Worm (Caenorhabditis elegans): ENCODE data around the gene ZC239.16.
"Not testable (repeated sequence)": the region's sequence is repeated elsewhere in the genome, so short reads cannot be mapped to it uniquely, and the experiment has no call there.

Gene ZC239.16

DNA sequence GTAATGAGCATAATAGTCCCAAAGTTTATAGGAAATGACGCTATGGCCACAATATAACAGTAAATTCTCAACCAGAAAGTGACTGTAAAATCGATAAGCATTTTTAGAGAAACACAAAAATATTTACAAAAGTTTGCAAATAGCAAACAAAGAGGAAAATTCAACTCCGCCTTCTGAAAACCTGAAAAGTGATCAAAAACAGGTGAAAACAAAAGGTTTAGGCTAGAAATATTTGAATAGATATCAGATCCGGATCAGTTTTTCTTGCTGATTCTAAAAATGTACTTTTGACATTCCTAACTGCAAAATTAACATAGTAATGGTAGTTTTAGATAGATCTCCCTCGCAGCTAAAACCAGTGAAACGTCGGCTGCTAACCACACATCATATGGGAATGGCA lies 26.1 kb downstream of the ZC239.16 start, which contains the start of gene sri-51:
Gene sri-51 (minus strand): TSS at position 101 of the 400 bp plus-strand sequence.
- TF ChIP-seq nhr-6 (tag; optimal IDR thresholded peaks at IDR 0.05): no peak
- no peak for TF ChIP-seq unc-62 (GFP tag; optimal IDR thresholded peaks at IDR 0.05)
- TF ChIP-seq nhr-10 (tag; optimal IDR thresholded peaks at IDR 0.05): no peak
- TF ChIP-seq nhr-12 (tag; optimal IDR thresholded peaks at IDR 0.05): no peak
- no peak for TF ChIP-seq peb-1 (tag; optimal IDR thresholded peaks at IDR 0.05)
- no peak for TF ChIP-seq Y55F3AM.14 (GFP tag; optimal IDR thresholded peaks at IDR 0.05)
- TF ChIP-seq nhr-237 (tag; optimal IDR thresholded peaks at IDR 0.05): no peak
- no peak for TF ChIP-seq crh-2 (tag; optimal IDR thresholded peaks at IDR 0.05)
- TF ChIP-seq lin-11 (tag; optimal IDR thresholded peaks at IDR 0.05): no peak
- TF ChIP-seq elt-1 (tag; optimal IDR thresholded peaks at IDR 0.05): no peak
- no peak for TF ChIP-seq elt-3 (tag; optimal IDR thresholded peaks at IDR 0.05)
- TF ChIP-seq sma-3 (GFP tag; optimal IDR thresholded peaks at IDR 0.05): no peak
- no peak for TF ChIP-seq sem-4 (tag; optimal IDR thresholded peaks at IDR 0.05)
- TF ChIP-seq dmd-4 (tag; optimal IDR thresholded peaks at IDR 0.05): no peak
- no peak for TF ChIP-seq gmeb-1 (tag; optimal IDR thresholded peaks at IDR 0.05)
- TF ChIP-seq F13H6.1 (tag; optimal IDR thresholded peaks at IDR 0.05): no peak

DNA sequence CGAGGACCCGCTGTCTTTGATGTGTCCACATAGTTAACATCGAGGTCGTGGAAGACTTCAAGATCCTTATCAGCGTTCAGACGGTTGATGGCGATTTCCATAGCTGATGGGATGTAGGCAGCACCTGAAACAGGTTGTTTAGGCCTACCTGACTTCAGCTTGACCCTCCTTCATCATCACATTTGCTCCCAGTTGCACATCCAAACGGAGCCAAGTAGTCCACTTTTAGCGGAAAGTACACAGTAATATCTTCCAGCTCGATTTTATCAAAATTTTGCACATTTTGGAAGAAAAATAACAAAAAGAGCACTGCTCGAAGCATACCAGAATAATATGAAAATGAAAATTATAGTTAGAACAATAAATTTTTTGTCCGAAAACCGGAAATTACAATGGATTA lies 28.2 kb downstream of the ZC239.16 start, which contains the start of gene gcy-15:
Gene gcy-15 (minus strand): TSS at position 101 of the 400 bp plus-strand sequence.
- no peak for TF ChIP-seq ceh-82 (tag; optimal IDR thresholded peaks at IDR 0.05)
- TF ChIP-seq lin-11 (tag; optimal IDR thresholded peaks at IDR 0.05): no peak
- no peak for TF ChIP-seq F13H6.1 (tag; optimal IDR thresholded peaks at IDR 0.05)
- no peak for TF ChIP-seq nhr-77 (tag; optimal IDR thresholded peaks at IDR 0.05)
- no peak for TF ChIP-seq nhr-12 (tag; optimal IDR thresholded peaks at IDR 0.05)
- no peak for TF ChIP-seq nhr-11 (tag; optimal IDR thresholded peaks at IDR 0.05)
- TF ChIP-seq Y55F3AM.14 (GFP tag; optimal IDR thresholded peaks at IDR 0.05): no peak
- TF ChIP-seq aly-2 (tag; optimal IDR thresholded peaks at IDR 0.05): no peak
- TF ChIP-seq mbf-1 (tag; optimal IDR thresholded peaks at IDR 0.05): no peak
- TF ChIP-seq sem-4 (tag; optimal IDR thresholded peaks at IDR 0.05): no peak
- no peak for TF ChIP-seq ama-1 (optimal IDR thresholded peaks at IDR 0.05)
- TF ChIP-seq zag-1 (tag; optimal IDR thresholded peaks at IDR 0.05): no peak
- TF ChIP-seq nhr-6 (tag; optimal IDR thresholded peaks at IDR 0.05): no peak

DNA sequence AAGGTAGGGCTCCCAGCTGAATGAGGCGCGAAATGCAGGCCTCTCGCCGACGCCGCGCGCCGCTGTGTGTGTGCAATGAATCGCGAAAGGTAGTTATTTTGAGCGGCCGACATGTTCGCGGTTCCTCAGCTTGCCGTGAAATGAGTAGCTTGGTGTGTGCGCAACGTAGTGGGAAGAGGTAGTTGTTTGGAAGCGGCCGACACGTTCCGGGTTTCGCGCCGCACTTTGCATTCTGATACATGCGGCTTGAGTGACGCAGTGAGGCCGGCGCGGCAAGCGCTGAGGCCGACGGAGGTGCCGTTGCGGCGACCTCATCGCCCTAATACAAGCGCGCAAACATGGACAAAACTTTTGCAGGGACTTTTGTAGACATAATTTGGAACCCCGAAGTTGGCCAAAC lies 29.4 kb downstream of the ZC239.16 start:
- no peak for TF ChIP-seq nhr-10 (tag; optimal IDR thresholded peaks at IDR 0.05)
- no peak for TF ChIP-seq lsy-2 (tag; optimal IDR thresholded peaks at IDR 0.05)
- no peak for TF ChIP-seq snpc-4 (tag; optimal IDR thresholded peaks at IDR 0.05)
- TF ChIP-seq F13H6.1 (tag; optimal IDR thresholded peaks at IDR 0.05): no peak
- TF ChIP-seq nhr-12 (tag; optimal IDR thresholded peaks at IDR 0.05): no peak
- no peak for TF ChIP-seq alr-1 (tag; optimal IDR thresholded peaks at IDR 0.05)

DNA sequence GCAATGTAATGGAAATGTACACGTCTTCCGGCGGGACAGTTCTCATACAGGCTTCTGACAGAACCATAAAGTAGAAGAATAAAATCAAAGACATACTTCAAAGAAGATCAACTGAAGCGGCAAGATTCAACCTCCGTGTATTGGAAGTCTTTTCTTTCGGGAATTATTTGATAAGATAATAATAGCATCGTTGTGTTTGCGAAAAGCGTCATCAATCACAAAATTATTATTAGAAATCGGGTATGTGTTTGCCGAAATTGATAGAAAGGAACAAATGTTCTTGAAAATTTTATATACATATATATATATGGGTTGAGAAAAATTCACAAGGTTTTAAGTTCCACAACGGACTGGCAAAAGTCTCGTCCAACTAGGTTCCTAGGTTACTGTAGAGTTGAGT lies 33.6 kb downstream of the ZC239.16 start, which contains the start of gene Y27F2A.9:
Gene Y27F2A.9 (minus strand): TSS at position 101 of the 400 bp plus-strand sequence.
- not testable (repeated sequence) for TF ChIP-seq nhr-25, elt-1, gmeb-1 (tag; optimal IDR thresholded peaks at IDR 0.05)

DNA sequence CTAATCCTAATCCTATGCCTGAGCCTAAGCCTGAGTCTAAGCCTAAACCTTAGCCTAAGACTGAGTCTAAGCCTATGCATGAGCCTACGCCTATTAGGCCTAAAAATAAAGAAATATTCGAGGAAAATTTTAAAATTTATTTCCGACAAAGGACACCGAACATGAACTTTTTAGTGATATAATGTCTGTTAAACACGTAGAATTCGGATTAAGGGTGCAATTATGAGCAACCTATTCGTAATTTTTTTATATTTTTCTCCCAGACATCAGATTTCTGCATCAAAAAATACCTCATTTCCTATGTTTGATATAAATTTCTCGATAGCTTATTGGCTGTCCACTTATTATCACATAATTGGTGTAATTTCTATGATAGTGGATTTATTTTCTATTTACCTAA lies 36.1 kb downstream of the ZC239.16 start, which contains the start of gene Y27F2A.11:
Gene Y27F2A.11 (plus strand): TSS at position 301 of the 400 bp plus-strand sequence.
- TF ChIP-seq skn-1 (tag; optimal IDR thresholded peaks at IDR 0.05); ztf-1 (GFP tag; conservative IDR thresholded peaks at IDR 0.05); peb-1 (tag; optimal IDR thresholded peaks at IDR 0.05): not testable (repeated sequence)

DNA sequence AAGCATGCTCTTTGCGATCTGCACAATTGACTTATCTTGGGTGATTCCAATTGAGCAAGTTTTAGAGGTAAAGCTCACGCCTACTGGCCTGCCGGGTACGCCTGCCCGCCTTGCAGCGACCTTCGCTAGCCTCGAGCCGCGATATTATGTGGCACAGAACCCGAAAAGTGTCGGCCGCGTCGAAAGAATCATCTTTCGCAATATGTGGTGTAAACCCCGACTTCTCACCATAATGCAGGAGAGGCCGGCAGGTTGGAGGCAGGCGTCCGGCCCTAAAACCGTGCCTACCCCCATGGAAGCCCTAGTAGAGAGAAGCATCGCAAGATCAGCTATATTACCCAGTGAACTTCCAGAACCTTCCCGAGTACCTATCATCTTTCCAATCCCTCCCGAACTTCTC lies 39.3 kb downstream of the ZC239.16 start:
- no peak for TF ChIP-seq nhr-6 (tag; optimal IDR thresholded peaks at IDR 0.05)

DNA sequence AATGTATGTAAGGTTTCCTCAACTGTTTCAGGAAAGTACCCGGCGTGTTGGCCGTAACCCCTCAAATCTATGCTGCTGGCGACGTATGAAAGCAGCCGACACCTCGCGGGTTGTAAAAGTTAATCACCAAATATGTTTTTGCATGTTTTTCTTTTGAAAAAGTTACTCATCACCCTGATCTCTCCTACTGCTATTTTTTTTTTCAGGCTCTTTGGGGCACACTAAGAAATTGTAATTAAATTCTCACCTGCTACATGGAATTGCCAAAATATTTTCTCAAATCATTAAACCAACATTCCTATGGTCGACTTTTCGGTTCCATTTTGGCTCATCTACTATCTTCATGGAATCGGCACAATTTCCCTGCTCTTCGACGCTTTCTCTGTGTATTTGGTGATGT lies 40.3 kb downstream of the ZC239.16 start, which contains the start of gene sri-78:
Gene sri-78 (plus strand): TSS at position 301 of the 400 bp plus-strand sequence.
- TF ChIP-seq alr-1 (tag; optimal IDR thresholded peaks at IDR 0.05); sem-4 (tag; optimal IDR thresholded peaks at IDR 0.05); unc-62 (GFP tag; optimal IDR thresholded peaks at IDR 0.05): not testable (repeated sequence)

Measured in whole organism, L2 larva.